Worm (Caenorhabditis elegans) whole organism, mixed stage, embryonic: ENCODE results near the gene rocf-1.

Experiments
- bed-3 ChIP-seq: fragments of 200-800 bp; sonication (Bioruptor generic); optimal IDR thresholded peaks from 3 replicates; lab custom pipeline; 2018; ENCODE audit warnings: mild to moderate bottlenecking, missing genetic modification characterization, moderate library complexity, missing compliant biosample characterization
- elt-3 ChIP-seq: fragments of 150-350 bp; optimal IDR thresholded peaks from 2 replicates; lab custom pipeline; 2014; ENCODE audit warnings: missing biosample characterization, missing genetic modification characterization
- ham-2 ChIP-seq: fragments of 200-800 bp; sonication (Bioruptor generic); optimal IDR thresholded peaks from 2 replicates; lab custom pipeline; 2018; ENCODE audit warnings: mild to moderate bottlenecking, missing genetic modification characterization, missing compliant biosample characterization
- lin-32 ChIP-seq: fragments of 200-800 bp; sonication (Bioruptor generic); optimal IDR thresholded peaks from 2 replicates; lab custom pipeline; 2018; ENCODE audit warnings: mild to moderate bottlenecking, missing genetic modification characterization, missing compliant biosample characterization
- lsy-2 ChIP-seq: fragments of 150-350 bp; optimal IDR thresholded peaks from 2 replicates; lab custom pipeline; 2014; ENCODE audit warnings: missing biosample characterization, missing genetic modification characterization
- nhr-2 ChIP-seq: fragments of 150-350 bp; optimal IDR thresholded peaks from 2 replicates; lab custom pipeline; 2014; ENCODE audit warnings: missing biosample characterization, missing genetic modification characterization
- pha-4 ChIP-seq: fragments of 150-350 bp; optimal IDR thresholded peaks from 2 replicates; lab custom pipeline; 2018; ENCODE audit warnings: missing biosample characterization, missing genetic modification reagents, missing genetic modification characterization
- snpc-4 ChIP-seq: fragments of 150-350 bp; optimal IDR thresholded peaks from 2 replicates; lab custom pipeline; 2014; ENCODE audit warnings: missing biosample characterization, missing genetic modification characterization
- tbx-8 ChIP-seq: fragments of 200-800 bp; sonication (Bioruptor generic); optimal IDR thresholded peaks from 2 replicates; lab custom pipeline; 2018; ENCODE audit warnings: mild to moderate bottlenecking, missing genetic modification characterization, moderate library complexity, missing compliant biosample characterization
- unc-62 ChIP-seq: fragments of 150-350 bp; optimal IDR thresholded peaks from 2 replicates; lab custom pipeline; 2014; ENCODE audit warnings: missing biosample characterization, missing genetic modification reagents, missing genetic modification characterization
- ztf-11 ChIP-seq: fragments of 150-350 bp; optimal IDR thresholded peaks from 2 replicates; lab custom pipeline; 2014; ENCODE audit warnings: missing biosample characterization, missing genetic modification characterization

DNA sequence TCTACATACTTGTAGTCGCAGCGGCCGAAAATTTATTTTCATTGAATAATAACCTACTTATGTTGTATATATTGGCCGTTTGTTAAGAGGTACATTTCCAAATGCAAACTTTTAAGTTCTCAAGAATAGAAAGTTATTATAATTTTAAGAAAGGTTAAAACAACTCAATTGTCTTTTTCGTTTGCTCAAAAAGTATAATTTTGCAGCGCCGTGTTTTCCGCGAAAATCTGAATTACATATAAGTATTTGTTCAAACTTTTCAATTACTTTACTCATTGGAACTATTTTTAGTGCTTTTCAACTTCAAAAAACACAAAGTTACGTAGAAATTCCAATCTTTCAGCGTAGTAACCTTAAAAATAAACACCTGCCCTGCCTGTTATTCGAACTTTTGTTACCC is 18.9 kb downstream of the rocf-1 start, which contains the start of gene srh-239:
- TF ChIP-seq pha-4 (no peak), tbx-8 (GFP tag; lab: Kevin White, UChicago) (no peak), elt-3 (no peak), lsy-2 (no peak), unc-62 (no peak), snpc-4 (tag; lab: Kevin White, UChicago) (no peak), bed-3 (GFP tag; lab: Kevin White, UChicago) (no peak), ztf-11 (no peak), lin-32 (no peak), nhr-2 (no peak), ham-2 (GFP tag; lab: Kevin White, UChicago) (no peak)
